Fruit fly (Drosophila melanogaster) whole organism, embryonic: ENCODE measurements around the gene Wdr92.

ENCODE experiments used
- B-H1 ChIP-seq: fragments of 200-800 bp; sonication (Bioruptor generic); IDR thresholded peaks from 3 replicates; pipeline ENCODE4 v1.3.6; 2022; ENCODE audit warnings: missing biosample characterization, missing genetic modification characterization
- CG10267 ChIP-seq: fragments of 200-800 bp; sonication (Bioruptor generic); optimal IDR thresholded peaks from 2 replicates; lab custom pipeline; 2018; ENCODE audit warnings: missing biosample characterization, mild to moderate bottlenecking, missing genetic modification characterization, moderate library complexity
- CG11695 ChIP-seq: fragments of 200-800 bp; sonication (Bioruptor generic); IDR thresholded peaks from 3 replicates; pipeline ENCODE4 v1.3.6; 2022; ENCODE audit warnings: missing biosample characterization, missing genetic modification characterization
- CG12219 ChIP-seq: fragments of 200-800 bp; sonication (Bioruptor generic); optimal IDR thresholded peaks from 3 replicates; lab custom pipeline; 2018; ENCODE audit warnings: missing biosample characterization, mild to moderate bottlenecking, missing genetic modification characterization
- CG12769 ChIP-seq: fragments of 200-800 bp; sonication (Bioruptor generic); optimal IDR thresholded peaks from 2 replicates; lab custom pipeline; 2019; ENCODE audit warnings: missing biosample characterization, mild to moderate bottlenecking, missing genetic modification characterization, moderate library complexity
- CG13287 ChIP-seq: fragments of 200-800 bp; sonication (Bioruptor generic); IDR thresholded peaks from 2 replicates; pipeline ENCODE4 v1.3.6; 2022; ENCODE audit warnings: missing biosample characterization, missing genetic modification characterization; ENCODE audit not compliant: partially characterized antibody
- CG13296 ChIP-seq: fragments of 200-800 bp; sonication (Bioruptor generic); optimal IDR thresholded peaks from 3 replicates; lab custom pipeline; 2018; ENCODE audit warnings: missing biosample characterization, mild to moderate bottlenecking, missing genetic modification characterization
- CG13424 ChIP-seq: fragments of 200-800 bp; sonication (Bioruptor generic); optimal IDR thresholded peaks from 2 replicates; lab custom pipeline; 2019; ENCODE audit warnings: missing biosample characterization, mild to moderate bottlenecking, missing genetic modification characterization, moderate library complexity
- CG15601 ChIP-seq: fragments of 200-800 bp; sonication (Bioruptor generic); optimal IDR thresholded peaks from 3 replicates; lab custom pipeline; 2019; ENCODE audit warnings: missing biosample characterization, mild to moderate bottlenecking, missing genetic modification characterization, moderate library complexity
- CG1792 ChIP-seq: fragments of 200-800 bp; sonication (Bioruptor generic); optimal IDR thresholded peaks from 2 replicates; lab custom pipeline; 2016; ENCODE audit warnings: missing biosample characterization, missing genetic modification characterization
- CG1832 ChIP-seq: fragments of 200-800 bp; sonication (Bioruptor generic); optimal IDR thresholded peaks from 2 replicates; lab custom pipeline; 2017; ENCODE audit warnings: missing biosample characterization, mild to moderate bottlenecking, missing genetic modification characterization, inconsistent platforms
- CG31365 ChIP-seq: fragments of 200-800 bp; sonication (Bioruptor generic); optimal IDR thresholded peaks from 2 replicates; lab custom pipeline; 2018; ENCODE audit warnings: missing biosample characterization, mild to moderate bottlenecking, missing genetic modification characterization
- CG4820 ChIP-seq: fragments of 200-800 bp; sonication (Bioruptor generic); optimal IDR thresholded peaks from 3 replicates; lab custom pipeline; 2016; ENCODE audit warnings: missing biosample characterization, missing genetic modification characterization
- CG7372 ChIP-seq: fragments of 200-800 bp; sonication (Bioruptor generic); IDR thresholded peaks from 2 replicates; pipeline ENCODE4 v1.3.6; 2022; ENCODE audit warnings: missing biosample characterization, missing genetic modification characterization
- CG8944 ChIP-seq: fragments of 200-800 bp; sonication (Bioruptor generic); optimal IDR thresholded peaks from 3 replicates; lab custom pipeline; 2016; ENCODE audit warnings: missing biosample characterization, missing genetic modification characterization
- CG9817 ChIP-seq: fragments of 200-800 bp; sonication (Bioruptor generic); optimal IDR thresholded peaks from 2 replicates; lab custom pipeline; 2018; ENCODE audit warnings: missing biosample characterization, mild to moderate bottlenecking, missing genetic modification characterization, moderate library complexity
- CG9876 ChIP-seq: fragments of 200-800 bp; sonication (Bioruptor generic); optimal IDR thresholded peaks from 2 replicates; lab custom pipeline; 2016; ENCODE audit warnings: missing biosample characterization, missing genetic modification characterization
- CG9932 ChIP-seq: fragments of 200-800 bp; sonication (Bioruptor generic); IDR thresholded peaks from 2 replicates; pipeline ENCODE4 v1.3.6; 2022; ENCODE audit warnings: missing biosample characterization, missing genetic modification characterization
- Dip3 ChIP-seq: fragments of 200-800 bp; sonication (Bioruptor generic); optimal IDR thresholded peaks from 3 replicates; lab custom pipeline; 2016; ENCODE audit warnings: missing biosample characterization, missing genetic modification characterization
- ERR ChIP-seq: fragments of 200-800 bp; sonication (Bioruptor generic); optimal IDR thresholded peaks from 2 replicates; lab custom pipeline; 2016; ENCODE audit warnings: missing biosample characterization, missing genetic modification characterization
- Ets97D ChIP-seq: fragments of 200-800 bp; sonication (Bioruptor generic); optimal IDR thresholded peaks from 3 replicates; lab custom pipeline; 2016; ENCODE audit warnings: missing biosample characterization, missing genetic modification characterization
- Fer1 ChIP-seq: fragments of 200-800 bp; sonication (Bioruptor generic); optimal IDR thresholded peaks from 2 replicates; lab custom pipeline; 2017; ENCODE audit warnings: missing biosample characterization, mild to moderate bottlenecking, missing genetic modification characterization
- GATAe ChIP-seq: fragments of 200-800 bp; sonication (Bioruptor generic); conservative IDR thresholded peaks from 2 replicates; pipeline ENCODE4 v1.3.6; 2022; ENCODE audit warnings: missing biosample characterization, missing genetic modification characterization
- HLH54F ChIP-seq: fragments of 200-800 bp; sonication (Bioruptor generic); optimal IDR thresholded peaks from 3 replicates; lab custom pipeline; 2016; ENCODE audit warnings: missing biosample characterization, missing genetic modification characterization
- Lhr ChIP-seq: fragments of 200-800 bp; sonication (Bioruptor generic); optimal IDR thresholded peaks from 3 replicates; lab custom pipeline; 2017; ENCODE audit warnings: mild to moderate bottlenecking, missing biosample characterization, missing genetic modification reagents, missing genetic modification characterization
- MTF-1 ChIP-seq: fragments of 200-800 bp; sonication (Bioruptor generic); optimal IDR thresholded peaks from 2 replicates; lab custom pipeline; 2018; ENCODE audit warnings: missing biosample characterization, mild to moderate bottlenecking, missing genetic modification characterization, borderline replicate concordance
- Neu2 ChIP-seq: fragments of 200-800 bp; sonication (Bioruptor generic); optimal IDR thresholded peaks from 3 replicates; lab custom pipeline; 2016; ENCODE audit warnings: missing biosample characterization, missing genetic modification characterization, borderline replicate concordance
- Optix ChIP-seq: fragments of 200-800 bp; sonication (Bioruptor generic); IDR thresholded peaks from 3 replicates; pipeline ENCODE4 v1.3.6; 2022; ENCODE audit warnings: missing biosample characterization, missing genetic modification characterization
- Scr ChIP-seq: fragments of 200-800 bp; sonication (Bioruptor generic); IDR thresholded peaks from 2 replicates; pipeline ENCODE4 v1.3.6; 2022; ENCODE audit warnings: missing biosample characterization, missing genetic modification characterization; ENCODE audit not compliant: partially characterized antibody
- Sry-β ChIP-seq: fragments of 200-800 bp; sonication (Bioruptor generic); optimal IDR thresholded peaks from 2 replicates; lab custom pipeline; 2018; ENCODE audit warnings: missing biosample characterization, mild to moderate bottlenecking, missing genetic modification characterization, moderate library complexity
- Taf1 ChIP-seq: fragments of 200-800 bp; sonication (Bioruptor generic); IDR thresholded peaks from 2 replicates; pipeline ENCODE4 v1.3.6; 2022; ENCODE audit warnings: missing biosample characterization, missing genetic modification characterization
- YL-1 ChIP-seq: fragments of 200-800 bp; sonication (Bioruptor generic); optimal IDR thresholded peaks from 3 replicates; lab custom pipeline; 2017; ENCODE audit warnings: missing biosample characterization, mild to moderate bottlenecking, missing genetic modification characterization
- ab ChIP-seq: fragments of 200-800 bp; sonication (Bioruptor generic); optimal IDR thresholded peaks from 2 replicates; lab custom pipeline; 2016; ENCODE audit warnings: missing biosample characterization, missing genetic modification characterization
- amos ChIP-seq: fragments of 200-800 bp; sonication (Bioruptor generic); IDR thresholded peaks from 2 replicates; pipeline ENCODE4 v1.3.6; 2022; ENCODE audit warnings: missing biosample characterization, missing genetic modification characterization; ENCODE audit not compliant: partially characterized antibody
- ara ChIP-seq: fragments of 200-800 bp; sonication (Bioruptor generic); IDR thresholded peaks from 2 replicates; pipeline ENCODE4 v1.3.6; 2022; ENCODE audit warnings: missing biosample characterization, missing genetic modification characterization
- btn ChIP-seq: fragments of 200-800 bp; sonication (Bioruptor generic); optimal IDR thresholded peaks from 2 replicates; lab custom pipeline; 2016; ENCODE audit warnings: missing biosample characterization, missing genetic modification characterization
- caup ChIP-seq: fragments of 200-800 bp; sonication (Bioruptor generic); optimal IDR thresholded peaks from 3 replicates; lab custom pipeline; 2017; ENCODE audit warnings: missing biosample characterization, mild to moderate bottlenecking, missing genetic modification characterization, moderate library complexity; ENCODE audit not compliant: severe bottlenecking
- crc ChIP-seq: fragments of 200-800 bp; sonication (Bioruptor generic); optimal IDR thresholded peaks from 2 replicates; lab custom pipeline; 2016; ENCODE audit warnings: missing biosample characterization, missing genetic modification characterization
- gsb-n ChIP-seq: fragments of 200-800 bp; sonication (Bioruptor generic); optimal IDR thresholded peaks from 3 replicates; lab custom pipeline; 2018; ENCODE audit warnings: missing biosample characterization, mild to moderate bottlenecking, missing genetic modification characterization
- inv ChIP-seq: fragments of 200-800 bp; sonication (Bioruptor generic); IDR thresholded peaks from 2 replicates; pipeline ENCODE4 v1.3.6; 2022; ENCODE audit warnings: missing biosample characterization, missing genetic modification characterization; ENCODE audit not compliant: partially characterized antibody
- nmo ChIP-seq: fragments of 200-800 bp; sonication (Bioruptor generic); optimal IDR thresholded peaks from 2 replicates; lab custom pipeline; 2018; ENCODE audit warnings: missing biosample characterization, mild to moderate bottlenecking, missing genetic modification characterization, moderate library complexity
- phol ChIP-seq: fragments of 200-800 bp; sonication (Bioruptor generic); optimal IDR thresholded peaks from 3 replicates; lab custom pipeline; 2018; ENCODE audit warnings: missing biosample characterization, mild to moderate bottlenecking, missing genetic modification characterization, moderate library complexity
- psq ChIP-seq: fragments of 200-800 bp; sonication (Bioruptor generic); optimal IDR thresholded peaks from 2 replicates; lab custom pipeline; 2017; ENCODE audit warnings: missing biosample characterization, missing genetic modification characterization
- repo ChIP-seq: fragments of 200-800 bp; sonication (Bioruptor generic); optimal IDR thresholded peaks from 2 replicates; lab custom pipeline; 2016; ENCODE audit warnings: missing biosample characterization, missing genetic modification characterization
- rib ChIP-seq: fragments of 200-800 bp; sonication (Bioruptor generic); IDR thresholded peaks from 2 replicates; pipeline ENCODE4 v1.3.6; 2022; ENCODE audit warnings: missing biosample characterization, missing genetic modification characterization
- row ChIP-seq: fragments of 200-800 bp; sonication (Bioruptor generic); IDR thresholded peaks from 3 replicates; pipeline ENCODE4 v1.3.6; 2022; ENCODE audit warnings: missing biosample characterization, missing genetic modification characterization
- run ChIP-seq: fragments of 200-800 bp; sonication (Bioruptor generic); optimal IDR thresholded peaks from 3 replicates; lab custom pipeline; 2018; ENCODE audit warnings: missing biosample characterization, mild to moderate bottlenecking, missing genetic modification characterization
- sqz ChIP-seq: fragments of 200-800 bp; sonication (Bioruptor generic); optimal IDR thresholded peaks from 3 replicates; lab custom pipeline; 2018; ENCODE audit warnings: missing biosample characterization, mild to moderate bottlenecking, missing genetic modification characterization
- sr ChIP-seq: fragments of 200-800 bp; sonication (Bioruptor generic); IDR thresholded peaks from 3 replicates; pipeline ENCODE4 v1.3.6; 2022; ENCODE audit warnings: missing biosample characterization, missing genetic modification characterization
- tll ChIP-seq, 2 experiments: fragments of 200-800 bp in 1 of 2; fragments of >200 bp in 1 of 2; sonication (Bioruptor generic) in 1 of 2; optimal IDR thresholded peaks; 2 replicates each; lab custom pipeline; 2017 to 2019; ENCODE audit warnings: missing biosample characterization in 2 of 2, missing genetic modification characterization in 2 of 2, mild to moderate bottlenecking in 1 of 2, moderate library complexity in 1 of 2

Wdr92 gene

dm6 chr3L:17912448-17912847, 4.5 kb downstream of the Wdr92 start, which contains the start of gene CG5290 (continued):
- TF ChIP-seq ara (no peak), CG11695 (GFP tag; lab: Robert Waterston, UW) (no peak), sqz (no peak), Optix (GFP tag; lab: Robert Waterston, UW) (no peak), CG31365 (tag; lab: Kevin White, UChicago) (no peak), ERR (GFP tag; lab: Kevin White, UChicago) (peak; percentile 57), Taf1 (GFP tag; lab: Robert Waterston, UW) (no peak), tll (GFP tag; optimal IDR thresholded peaks at IDR 0.05; lab: Kevin White, UChicago) (no peak), YL-1 (no peak), phol (tag; lab: Kevin White, UChicago) (peak; percentile 33), run (tag; lab: Kevin White, UChicago) (no peak), gsb-n (tag; lab: Kevin White, UChicago) (no peak), rib (GFP tag; lab: Robert Waterston, UW) (no peak), repo (GFP tag; lab: Kevin White, UChicago) (no peak), Lhr (no peak), CG12219 (no peak), ab (GFP tag; lab: Kevin White, UChicago) (no peak), sr (no peak), CG15601 (tag; lab: Kevin White, UChicago) (no peak), CG7372 (GFP tag; lab: Robert Waterston, UW) (no peak), crc (GFP tag; lab: Kevin White, UChicago) (peak; percentile 13), Neu2 (GFP tag; lab: Kevin White, UChicago) (no peak), CG8944 (GFP tag; lab: Kevin White, UChicago) (peak; percentile 20), CG13296 (GFP tag; lab: Kevin White, UChicago) (no peak), Ets97D (GFP tag; lab: Kevin White, UChicago) (peak; percentile 43), caup (no peak), CG13424 (tag; lab: Kevin White, UChicago) (peak; percentile 20), HLH54F (GFP tag; lab: Kevin White, UChicago) (peak; percentile 41), MTF-1 (GFP tag; lab: Kevin White, UChicago) (no peak), CG1832 (GFP tag; lab: Kevin White, UChicago) (no peak), Sry-β (no peak), CG9932 (GFP tag; lab: Robert Waterston, UW) (0 out of 2 replicates have a peak, but pooled peaks have one; percentile 15), CG4820 (GFP tag; lab: Kevin White, UChicago) (peak; percentile 1), CG13287 (GFP tag; lab: Robert Waterston, UW) (peak; percentile 80), inv (GFP tag; lab: Robert Waterston, UW) (peak; percentile 52; the same call in 1 of the 2 replicates), B-H1 (no peak), CG12769 (tag; lab: Kevin White, UChicago) (no peak), nmo (GFP tag; lab: Kevin White, UChicago) (peak; percentile 55), GATAe (GFP tag; lab: Robert Waterston, UW) (no peak), CG10267 (peak; percentile 95), CG9817 (tag; lab: Kevin White, UChicago) (peak; percentile 1), row (GFP tag; lab: Robert Waterston, UW) (peak; percentile 62; the same call in 2 of the 3 replicates), Dip3 (GFP tag; lab: Kevin White, UChicago) (peak; percentile 31), Scr (GFP tag; lab: Robert Waterston, UW) (peak; percentile 77), amos (GFP tag; lab: Robert Waterston, UW) (no peak; the same call in 1 of the 2 replicates), CG1792 (GFP tag; lab: Kevin White, UChicago) (peak; percentile 47), btn (GFP tag; lab: Kevin White, UChicago) (no peak), Fer1 (GFP tag; lab: Kevin White, UChicago) (peak; percentile 6), CG9876 (GFP tag; lab: Kevin White, UChicago) (no peak), psq (GFP tag; lab: Kevin White, UChicago) (no peak)
